Fruit fly (Drosophila melanogaster) whole organism, embryonic: Measurements from ENCODE around the gene Polr1F.

Experiments
- Bgb ChIP-seq: fragments of 200-800 bp; sonication (Bioruptor generic); IDR thresholded peaks from 2 replicates; pipeline ENCODE4 v1.3.6; 2022; ENCODE audit warnings: missing biosample characterization, missing genetic modification characterization; ENCODE audit not compliant: partially characterized antibody
- CG12071 ChIP-seq: fragments of 200-800 bp; sonication (Bioruptor generic); optimal IDR thresholded peaks from 3 replicates; lab custom pipeline; 2018; ENCODE audit warnings: missing biosample characterization, mild to moderate bottlenecking, missing genetic modification characterization
- CG12391 ChIP-seq: fragments of 200-800 bp; sonication (Bioruptor generic); optimal IDR thresholded peaks from 3 replicates; lab custom pipeline; 2018; ENCODE audit warnings: missing biosample characterization, mild to moderate bottlenecking, missing genetic modification characterization, moderate library complexity
- CG15011 ChIP-seq: fragments of 200-800 bp; sonication (Bioruptor generic); optimal IDR thresholded peaks from 3 replicates; lab custom pipeline; 2018; ENCODE audit warnings: missing biosample characterization, mild to moderate bottlenecking, missing genetic modification characterization
- CG15073 ChIP-seq: fragments of 200-800 bp; sonication (Bioruptor generic); optimal IDR thresholded peaks from 2 replicates; lab custom pipeline; 2016; ENCODE audit warnings: missing biosample characterization, missing genetic modification characterization
- CG2129 ChIP-seq: fragments of 200-800 bp; sonication (Bioruptor generic); IDR thresholded peaks from 2 replicates; pipeline ENCODE4 v1.3.6; 2022; ENCODE audit warnings: missing biosample characterization, missing genetic modification characterization; ENCODE audit not compliant: partially characterized antibody
- CG31365 ChIP-seq: fragments of 200-800 bp; sonication (Bioruptor generic); optimal IDR thresholded peaks from 2 replicates; lab custom pipeline; 2018; ENCODE audit warnings: missing biosample characterization, mild to moderate bottlenecking, missing genetic modification characterization
- CG34376 ChIP-seq: fragments of 200-800 bp; sonication (Bioruptor generic); optimal IDR thresholded peaks from 2 replicates; lab custom pipeline; 2018; ENCODE audit warnings: missing biosample characterization, mild to moderate bottlenecking, missing genetic modification characterization
- CG6813 ChIP-seq: fragments of 200-800 bp; sonication (Bioruptor generic); optimal IDR thresholded peaks from 2 replicates; lab custom pipeline; 2017; ENCODE audit warnings: missing biosample characterization, missing genetic modification characterization, mild to moderate bottlenecking, moderate library complexity, missing genetic modification reagents
- CG7928 ChIP-seq: fragments of 200-800 bp; sonication (Bioruptor generic); optimal IDR thresholded peaks from 2 replicates; lab custom pipeline; 2017; ENCODE audit warnings: missing biosample characterization, mild to moderate bottlenecking, missing genetic modification characterization
- CG9797 ChIP-seq: fragments of 200-800 bp; sonication (Bioruptor generic); optimal IDR thresholded peaks from 3 replicates; lab custom pipeline; 2018; ENCODE audit warnings: missing biosample characterization, mild to moderate bottlenecking, missing genetic modification characterization
- CG9817 ChIP-seq: fragments of 200-800 bp; sonication (Bioruptor generic); optimal IDR thresholded peaks from 2 replicates; lab custom pipeline; 2018; ENCODE audit warnings: missing biosample characterization, mild to moderate bottlenecking, missing genetic modification characterization, moderate library complexity
- CHES-1-like ChIP-seq: fragments of 200-800 bp; sonication (Bioruptor generic); optimal IDR thresholded peaks from 2 replicates; lab custom pipeline; 2016; ENCODE audit warnings: missing biosample characterization, missing genetic modification characterization
- Doc3 ChIP-seq: fragments of 200-800 bp; sonication (Bioruptor generic); IDR thresholded peaks from 3 replicates; pipeline ENCODE4 v1.3.6; 2022; ENCODE audit warnings: missing biosample characterization, missing genetic modification characterization; ENCODE audit not compliant: partially characterized antibody
- Hr78 ChIP-seq, 2 experiments: fragments of 200-800 bp in 1 of 2; fragments of >200 bp in 1 of 2; sonication (Bioruptor generic) in 1 of 2; optimal IDR thresholded peaks; 2 replicates each; lab custom pipeline; 2017 to 2019; ENCODE audit warnings: missing biosample characterization in 2 of 2, missing genetic modification characterization in 2 of 2, mild to moderate bottlenecking in 1 of 2, moderate library complexity in 1 of 2
- Kr ChIP-seq: fragments of 200-800 bp; sonication (Bioruptor generic); optimal IDR thresholded peaks from 2 replicates; lab custom pipeline; 2017; ENCODE audit warnings: missing biosample characterization, mild to moderate bottlenecking, missing genetic modification characterization
- MESR4 ChIP-seq: fragments of 200-800 bp; sonication (Bioruptor generic); optimal IDR thresholded peaks from 2 replicates; lab custom pipeline; 2018; ENCODE audit warnings: missing biosample characterization, mild to moderate bottlenecking, missing genetic modification characterization, moderate library complexity
- Med ChIP-seq: fragments of 200-800 bp; sonication (Bioruptor generic); peaks from one replicate; lab custom pipeline; 2016; ENCODE audit warnings: missing biosample characterization, missing genetic modification characterization, mild to moderate bottlenecking, inconsistent platforms, moderate library complexity
- Meics ChIP-seq: fragments of 200-800 bp; sonication (Bioruptor generic); optimal IDR thresholded peaks from 2 replicates; lab custom pipeline; 2017; ENCODE audit warnings: missing biosample characterization, mild to moderate bottlenecking, missing genetic modification characterization
- Myb ChIP-seq: fragments of 200-800 bp; sonication (Bioruptor generic); optimal IDR thresholded peaks from 2 replicates; lab custom pipeline; 2016; ENCODE audit warnings: missing biosample characterization, missing genetic modification characterization
- Sin3A ChIP-seq: fragments of >200 bp; optimal IDR thresholded peaks from 2 replicates; lab custom pipeline; 2018
- Vsx1 ChIP-seq: fragments of 200-800 bp; sonication (Bioruptor generic); optimal IDR thresholded peaks from 2 replicates; lab custom pipeline; 2017; ENCODE audit warnings: missing biosample characterization, mild to moderate bottlenecking, missing genetic modification characterization, missing genetic modification reagents
- abd-A ChIP-seq: fragments of 200-800 bp; sonication (Bioruptor generic); optimal IDR thresholded peaks from 3 replicates; lab custom pipeline; 2019; ENCODE audit warnings: missing biosample characterization, mild to moderate bottlenecking, missing genetic modification characterization, moderate library complexity
- amos ChIP-seq: fragments of 200-800 bp; sonication (Bioruptor generic); IDR thresholded peaks from 2 replicates; pipeline ENCODE4 v1.3.6; 2022; ENCODE audit warnings: missing biosample characterization, missing genetic modification characterization; ENCODE audit not compliant: partially characterized antibody
- ase ChIP-seq: fragments of 200-800 bp; sonication (Bioruptor generic); IDR thresholded peaks from 3 replicates; pipeline ENCODE4 v1.3.6; 2022; ENCODE audit warnings: missing biosample characterization, missing genetic modification characterization
- ato ChIP-seq: fragments of 200-800 bp; sonication (Bioruptor generic); IDR thresholded peaks from 2 replicates; pipeline ENCODE4 v1.3.6; 2022; ENCODE audit warnings: missing biosample characterization, missing genetic modification characterization; ENCODE audit not compliant: partially characterized antibody
- crc ChIP-seq: fragments of 200-800 bp; sonication (Bioruptor generic); optimal IDR thresholded peaks from 2 replicates; lab custom pipeline; 2016; ENCODE audit warnings: missing biosample characterization, missing genetic modification characterization
- crol ChIP-seq: fragments of 200-800 bp; sonication (Bioruptor generic); IDR thresholded peaks from 2 replicates; pipeline ENCODE4 v1.3.6; 2022; ENCODE audit warnings: missing biosample characterization, missing genetic modification characterization
- crp ChIP-seq, 2 experiments: fragments of 200-800 bp; sonication (Bioruptor generic); optimal IDR thresholded peaks; 2 replicates in 1 of 2; 3 replicates in 1 of 2; lab custom pipeline; 2017; ENCODE audit warnings: missing biosample characterization in 2 of 2, missing genetic modification characterization in 2 of 2, mild to moderate bottlenecking in 1 of 2, moderate library complexity in 1 of 2
- dmrt11E ChIP-seq: fragments of 200-800 bp; sonication (Bioruptor generic); optimal IDR thresholded peaks from 3 replicates; lab custom pipeline; 2018; ENCODE audit warnings: missing biosample characterization, mild to moderate bottlenecking, missing genetic modification characterization, moderate library complexity
- ewg ChIP-seq: fragments of 200-800 bp; sonication (Bioruptor generic); optimal IDR thresholded peaks from 3 replicates; lab custom pipeline; 2017; ENCODE audit warnings: mild to moderate bottlenecking, missing biosample characterization, missing genetic modification reagents, missing genetic modification characterization
- eyg ChIP-seq: fragments of 200-800 bp; sonication (Bioruptor generic); optimal IDR thresholded peaks from 3 replicates; lab custom pipeline; 2016; ENCODE audit warnings: missing biosample characterization, missing genetic modification characterization
- fu2 ChIP-seq: fragments of 200-800 bp; sonication (Bioruptor generic); optimal IDR thresholded peaks from 2 replicates; lab custom pipeline; 2016; ENCODE audit warnings: missing biosample characterization, missing genetic modification characterization
- gem ChIP-seq: fragments of 200-800 bp; sonication (Bioruptor generic); optimal IDR thresholded peaks from 2 replicates; lab custom pipeline; 2019; ENCODE audit warnings: missing biosample characterization, mild to moderate bottlenecking, missing genetic modification characterization, moderate library complexity
- gsb-n ChIP-seq: fragments of 200-800 bp; sonication (Bioruptor generic); optimal IDR thresholded peaks from 3 replicates; lab custom pipeline; 2018; ENCODE audit warnings: missing biosample characterization, mild to moderate bottlenecking, missing genetic modification characterization
- hkb ChIP-seq, 2 experiments: fragments of 200-800 bp in 1 of 2; fragments of >200 bp in 1 of 2; sonication (Bioruptor generic) in 1 of 2; IDR thresholded peaks in 1 of 2; optimal IDR thresholded peaks in 1 of 2; 2 replicates each; pipeline versions ENCODE4 v1.3.6 to Lab custom; 2017 to 2022; ENCODE audit warnings: missing biosample characterization in 1 of 2, missing genetic modification characterization in 1 of 2
- hth ChIP-seq: fragments of >200 bp; optimal IDR thresholded peaks from 2 replicates; lab custom pipeline; 2017; ENCODE audit warnings: inconsistent platforms
- mirr ChIP-seq: fragments of 200-800 bp; sonication (Bioruptor generic); optimal IDR thresholded peaks from 3 replicates; lab custom pipeline; 2018; ENCODE audit warnings: missing biosample characterization, mild to moderate bottlenecking, missing genetic modification characterization
- nmo ChIP-seq: fragments of 200-800 bp; sonication (Bioruptor generic); optimal IDR thresholded peaks from 2 replicates; lab custom pipeline; 2018; ENCODE audit warnings: missing biosample characterization, mild to moderate bottlenecking, missing genetic modification characterization, moderate library complexity
- org-1 ChIP-seq: fragments of 200-800 bp; sonication (Bioruptor generic); optimal IDR thresholded peaks from 2 replicates; lab custom pipeline; 2017; ENCODE audit warnings: missing biosample characterization, missing genetic modification characterization
- scrt ChIP-seq: fragments of 200-800 bp; sonication (Bioruptor generic); optimal IDR thresholded peaks from 2 replicates; lab custom pipeline; 2018; ENCODE audit warnings: missing biosample characterization, mild to moderate bottlenecking, missing genetic modification characterization, moderate library complexity
- sna ChIP-seq: fragments of 200-800 bp; sonication (Bioruptor generic); IDR thresholded peaks from 2 replicates; pipeline ENCODE4 v1.3.6; 2022; ENCODE audit warnings: missing biosample characterization, missing genetic modification characterization; ENCODE audit not compliant: partially characterized antibody
- sqz ChIP-seq: fragments of 200-800 bp; sonication (Bioruptor generic); optimal IDR thresholded peaks from 3 replicates; lab custom pipeline; 2018; ENCODE audit warnings: missing biosample characterization, mild to moderate bottlenecking, missing genetic modification characterization
- ssp ChIP-seq: fragments of 200-800 bp; sonication (Bioruptor generic); IDR thresholded peaks from 2 replicates; pipeline ENCODE4 v1.3.6; 2022; ENCODE audit warnings: missing biosample characterization, missing genetic modification characterization
- stwl ChIP-seq: fragments of 200-800 bp; sonication (Bioruptor generic); optimal IDR thresholded peaks from 3 replicates; lab custom pipeline; 2018; ENCODE audit warnings: missing biosample characterization, mild to moderate bottlenecking, missing genetic modification characterization, moderate library complexity
- tio ChIP-seq: fragments of 200-800 bp; sonication (Bioruptor generic); optimal IDR thresholded peaks from 2 replicates; lab custom pipeline; 2017; ENCODE audit warnings: missing biosample characterization, missing genetic modification characterization, inconsistent platforms
- twi ChIP-seq: fragments of 200-800 bp; optimal IDR thresholded peaks from 2 replicates; lab custom pipeline; 2019; ENCODE audit warnings: missing biosample characterization, mild to moderate bottlenecking, missing genetic modification characterization, moderate library complexity
- wdn ChIP-seq: fragments of 200-800 bp; sonication (Bioruptor generic); IDR thresholded peaks from 2 replicates; pipeline ENCODE4 v1.3.6; 2022; ENCODE audit warnings: missing biosample characterization, missing genetic modification characterization

The Polr1F gene

dm6 chr2L:6919850-6920660, 12.4 kb upstream of the Polr1F start, which contains the start of gene x16 (continued):
- TF ChIP-seq ato (GFP tag; lab: Robert Waterston, UW) (no peak), CG15073 (GFP tag; lab: Kevin White, UChicago) (no peak), ewg (GFP tag; lab: Kevin White, UChicago) (no peak), amos (no peak), CG15011 (GFP tag; lab: Kevin White, UChicago) (no peak), Bgb (GFP tag; lab: Robert Waterston, UW) (no peak), nmo (GFP tag; lab: Kevin White, UChicago) (peak; percentile 30), MESR4 (GFP tag; lab: Kevin White, UChicago) (peak; percentile 7), scrt (GFP tag; lab: Kevin White, UChicago) (no peak), tio (GFP tag; lab: Kevin White, UChicago) (no peak), hth (lab: Kevin White, UChicago) (no peak), CG12391 (tag; lab: Kevin White, UChicago) (peak; percentile 18), CG12071 (GFP tag; lab: Kevin White, UChicago) (no peak), CG9797 (peak; percentile 77), stwl (tag; lab: Kevin White, UChicago) (no peak), Myb (GFP tag; lab: Kevin White, UChicago) (peak; percentile 68), eyg (no peak), CG6813 (GFP tag; lab: Kevin White, UChicago) (no peak), CG7928 (GFP tag; lab: Kevin White, UChicago) (peak; percentile 83), twi (tag; lab: Kevin White, UChicago) (no peak), gsb-n (tag; lab: Kevin White, UChicago) (peak; percentile 16), Doc3 (no peak), wdn (GFP tag; lab: Robert Waterston, UW) (no peak), CG34376 (no peak), fu2 (GFP tag; lab: Kevin White, UChicago) (peak; percentile 8), Meics (GFP tag; lab: Kevin White, UChicago) (no peak), sqz (GFP tag; lab: Kevin White, UChicago) (no peak), sna (GFP tag; lab: Robert Waterston, UW) (no peak), Hr78 (GFP tag; optimal IDR thresholded peaks at IDR 0.05; lab: Kevin White, UChicago) (no peak), crp (GFP tag; optimal IDR thresholded peaks at IDR 0.05; lab: Kevin White, UChicago) (no peak), org-1 (no peak), crc (no peak), CG9817 (tag; lab: Kevin White, UChicago) (no peak), Med (GFP tag; lab: Kevin White, UChicago) (peak; percentile 10), ase (no peak), dmrt11E (tag; lab: Kevin White, UChicago) (no peak), Kr (GFP tag; lab: Kevin White, UChicago) (no peak), CHES-1-like (GFP tag; lab: Kevin White, UChicago) (no peak), mirr (GFP tag; lab: Kevin White, UChicago) (no peak), abd-A (tag; lab: Kevin White, UChicago) (no peak), gem (tag; lab: Kevin White, UChicago) (peak; percentile 15), Vsx1 (no peak), crol (GFP tag; lab: Robert Waterston, UW) (no peak), CG2129 (GFP tag; lab: Robert Waterston, UW) (no peak), Sin3A (lab: Kevin White, UChicago) (peak; percentile 76), hkb (optimal IDR thresholded peaks at IDR 0.05; lab: Kevin White, UChicago) (peak; percentile 29), hkb (GFP tag; IDR thresholded peaks at IDR 0.05; lab: Robert Waterston, UW) (no peak), CG31365 (no peak), ssp (GFP tag; lab: Robert Waterston, UW) (0 out of 2 replicates have a peak, but pooled peaks have one; percentile 14)
